Fruit fly (Drosophila melanogaster): ENCODE measurements around the gene CG13614.

CG13614 gene

DNA sequence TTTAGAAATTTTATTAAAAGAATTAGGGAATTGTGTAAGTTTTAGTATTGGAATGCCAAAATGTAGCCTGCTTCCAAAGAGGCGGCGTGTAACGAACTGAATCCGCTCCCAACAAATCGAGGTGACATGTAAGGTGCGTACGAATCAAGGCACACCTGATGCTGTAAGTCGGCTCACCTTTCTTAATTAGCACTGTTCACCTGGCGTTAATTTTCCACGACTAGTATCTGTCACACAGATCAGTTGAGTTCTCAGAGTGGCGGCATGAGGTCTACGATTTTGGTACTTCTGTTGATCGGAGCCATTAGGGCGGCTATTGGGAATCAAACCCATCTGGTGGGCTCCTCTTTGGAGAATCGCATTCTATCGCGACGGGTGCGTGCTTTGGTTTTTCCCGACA is 7.8 kb upstream of the CG13614 start, which contains the start of the genes CG5762 and CG33339:
CG5762 (minus strand) TSS at position 101 of the 400 bp plus-strand sequence.
CG33339 (plus strand) TSS at position 265 of the 400 bp plus-strand sequence.
- TF ChIP-seq chm (GFP tag; IDR thresholded peaks at IDR 0.05) (no peak), Oaz (GFP tag; IDR thresholded peaks at IDR 0.05) (no peak), CG15269 (tag; optimal IDR thresholded peaks at IDR 0.05) (no peak), ewg (GFP tag; optimal IDR thresholded peaks at IDR 0.05) (no peak), Ssrp (tag; optimal IDR thresholded peaks at IDR 0.05) (no peak), otp (GFP tag; IDR thresholded peaks at IDR 0.05) (no peak), tll (GFP tag; optimal IDR thresholded peaks at IDR 0.05) (no peak), grn (GFP tag; optimal IDR thresholded peaks at IDR 0.05) (no peak), run (tag; optimal IDR thresholded peaks at IDR 0.05) (no peak), CG4360 (GFP tag; IDR thresholded peaks at IDR 0.05) (no peak), CG34376 (GFP tag; optimal IDR thresholded peaks at IDR 0.05) (no peak), sisA (GFP tag; IDR thresholded peaks at IDR 0.05) (no peak)

- TF ChIP-seq HLH4C (GFP tag; IDR thresholded peaks at IDR 0.05; ENCODE audit: partially characterized antibody) = no peak
- TF ChIP-seq CG7357 (GFP tag; IDR thresholded peaks at IDR 0.05) = no peak
- no peak for TF ChIP-seq corto (GFP tag; optimal IDR thresholded peaks at IDR 0.05)
- TF ChIP-seq CG10654 (GFP tag; optimal IDR thresholded peaks at IDR 0.05) = no peak
- no peak for TF ChIP-seq CG32772 (GFP tag; IDR thresholded peaks at IDR 0.05)
- no peak for TF ChIP-seq Eip74EF (GFP tag; optimal IDR thresholded peaks at IDR 0.05)
- TF ChIP-seq CG7839 (tag; optimal IDR thresholded peaks at IDR 0.05) = no peak
- no peak for TF ChIP-seq Hr51 (GFP tag; optimal IDR thresholded peaks at IDR 0.05)
- no peak for TF ChIP-seq insv (GFP tag; optimal IDR thresholded peaks at IDR 0.05)
- no peak for TF ChIP-seq BEAF-32 (GFP tag; optimal IDR thresholded peaks at IDR 0.05)
- TF ChIP-seq CG4617 (GFP tag; optimal IDR thresholded peaks at IDR 0.05; ENCODE audit: borderline replicate concordance) = no peak
- no peak for TF ChIP-seq CG18599 (GFP tag; optimal IDR thresholded peaks at IDR 0.05)
- no peak for TF ChIP-seq tgo (GFP tag; IDR thresholded peaks at IDR 0.05)
- TF ChIP-seq CG7987 (GFP tag; optimal IDR thresholded peaks at IDR 0.05) = no peak
- no peak for TF ChIP-seq CG13894 (tag; optimal IDR thresholded peaks at IDR 0.05)
These were observed 6.5 kb upstream of the CG13614 start, which contains the start of gene CG33340 for dm6 chr3R:24362838-24363237. Gene CG33340, plus strand, starts transcription at chr3R:24363138.

DNA sequence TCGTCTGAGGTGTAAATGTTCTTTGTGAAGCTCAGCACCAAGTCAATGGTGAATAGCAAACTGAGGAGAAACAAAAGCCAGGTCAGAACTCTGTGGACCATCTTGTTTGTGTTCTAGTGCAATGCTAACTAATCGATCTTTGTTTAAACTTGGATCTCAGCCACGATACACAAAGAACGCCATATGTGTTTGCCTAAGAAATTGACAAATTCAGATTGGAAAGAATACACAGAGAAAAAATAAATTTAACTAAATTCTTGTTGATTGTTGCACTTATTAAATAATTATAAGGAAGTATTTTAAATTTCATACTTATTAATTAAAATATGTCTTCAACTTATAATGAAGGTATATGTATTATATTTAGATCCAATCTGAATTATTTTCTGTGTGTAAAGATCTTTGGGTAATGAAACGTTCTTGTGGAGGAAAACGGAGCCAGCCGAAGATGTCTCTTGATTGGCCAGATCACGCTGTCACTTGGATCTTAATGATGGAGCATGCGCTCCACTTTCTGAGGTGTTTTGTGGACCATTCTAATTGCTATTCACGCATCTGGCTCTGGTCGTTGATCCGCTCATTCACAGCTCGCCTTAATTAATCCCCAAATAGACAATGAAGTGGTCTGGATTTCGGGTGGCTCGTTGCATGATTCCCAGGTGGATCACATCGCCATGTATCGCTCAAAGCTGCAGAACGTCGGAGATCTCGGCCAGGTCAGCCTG is 4.3 kb upstream of the CG13614 start, which contains the start of the genes CG17784 and CG13613:
CG17784 (minus strand) TSS at position 101 of the 725 bp plus-strand sequence.
CG13613 (plus strand) TSS at position 675 of the 725 bp plus-strand sequence.
- TF ChIP-seq Sry-β (GFP tag; optimal IDR thresholded peaks at IDR 0.05) = no peak
- no peak for TF ChIP-seq CG6272 (GFP tag; IDR thresholded peaks at IDR 0.05)
- no peak for TF ChIP-seq CG14965 (GFP tag; optimal IDR thresholded peaks at IDR 0.05; ENCODE audit: borderline replicate concordance)
- TF ChIP-seq CG10366 (GFP tag; IDR thresholded peaks at IDR 0.05) = no peak
- TF ChIP-seq dpn (GFP tag; optimal IDR thresholded peaks at IDR 0.05) = no peak
- TF ChIP-seq mld (GFP tag; IDR thresholded peaks at IDR 0.05; ENCODE audit: partially characterized antibody) = no peak
- TF ChIP-seq CG10321 (GFP tag; IDR thresholded peaks at IDR 0.05) = no peak

All from whole organism, embryonic.